Worm (Caenorhabditis elegans): ENCODE results near the gene mut-14.

Gene mut-14

ce11 chrV:5660604-5661209 lies at the start of gene mut-14, which contains the start of gene C14C11.2:
TSS of gene mut-14 (minus strand) at chrV:5660704.
TSS of gene C14C11.2 (plus strand) at chrV:5661159.
- TF ChIP-seq ztf-4 (tag; optimal IDR thresholded peaks at IDR 0.05) (no peak), ama-1 (optimal IDR thresholded peaks at IDR 0.05) (no peak), unc-39 (tag; optimal IDR thresholded peaks at IDR 0.05) (no peak), mab-5 (tag; optimal IDR thresholded peaks at IDR 0.05) (no peak), R02D3.7 (tag; optimal IDR thresholded peaks at IDR 0.05) (no peak), nhr-12 (tag; optimal IDR thresholded peaks at IDR 0.05) (no peak), blmp-1 (tag; optimal IDR thresholded peaks at IDR 0.05; ENCODE audit: insufficient read depth) (no peak), sma-9 (GFP tag; optimal IDR thresholded peaks at IDR 0.05) (no peak), sma-9 (tag; optimal IDR thresholded peaks at IDR 0.05) (no peak), sem-4 (tag; optimal IDR thresholded peaks at IDR 0.05) (no peak), nhr-21 (tag; optimal IDR thresholded peaks at IDR 0.05) (no peak), alr-1 (tag; optimal IDR thresholded peaks at IDR 0.05) (no peak), nhr-11 (tag; optimal IDR thresholded peaks at IDR 0.05) (no peak), lsy-2 (tag; optimal IDR thresholded peaks at IDR 0.05) (no peak), snpc-4 (tag; optimal IDR thresholded peaks at IDR 0.05) (no peak)

- no peak for TF ChIP-seq elt-1 (tag; optimal IDR thresholded peaks at IDR 0.05)
- no peak for TF ChIP-seq unc-55 (GFP tag; optimal IDR thresholded peaks at IDR 0.05)
- TF ChIP-seq lin-11 (tag; optimal IDR thresholded peaks at IDR 0.05) = no peak
- TF ChIP-seq lin-39 (tag; optimal IDR thresholded peaks at IDR 0.05) = no peak
- TF ChIP-seq aly-2 (tag; optimal IDR thresholded peaks at IDR 0.05) = no peak
- no peak for TF ChIP-seq nhr-25 (tag; optimal IDR thresholded peaks at IDR 0.05)
- TF ChIP-seq mab-5 (tag; optimal IDR thresholded peaks at IDR 0.05) = no peak
- TF ChIP-seq F13H6.1 (tag; optimal IDR thresholded peaks at IDR 0.05) = no peak
- TF ChIP-seq nhr-12 (tag; optimal IDR thresholded peaks at IDR 0.05) = no peak
- no peak for TF ChIP-seq nhr-11 (tag; optimal IDR thresholded peaks at IDR 0.05)
- TF ChIP-seq Y55F3AM.14 (GFP tag; optimal IDR thresholded peaks at IDR 0.05) = no peak
- TF ChIP-seq C34F6.9 (tag; optimal IDR thresholded peaks at IDR 0.05) = no peak
- no peak for TF ChIP-seq elt-3 (tag; optimal IDR thresholded peaks at IDR 0.05)
- TF ChIP-seq ZK546.5 (tag; optimal IDR thresholded peaks at IDR 0.05) = no peak
These were observed 47.8 kb upstream of the mut-14 start for ce11 chrV:5708331-5708730.

ce11 chrV:5705510-5705909 lies 45.0 kb upstream of the mut-14 start, which contains the start of gene peli-1:
TSS of gene peli-1 (plus strand) at chrV:5705810.
- no peak for TF ChIP-seq nhr-25 (tag; optimal IDR thresholded peaks at IDR 0.05)
- no peak for TF ChIP-seq Y55F3AM.14 (GFP tag; optimal IDR thresholded peaks at IDR 0.05)
- no peak for TF ChIP-seq unc-55 (GFP tag; optimal IDR thresholded peaks at IDR 0.05)
- no peak for TF ChIP-seq unc-39 (tag; optimal IDR thresholded peaks at IDR 0.05)
- TF ChIP-seq alr-1 (tag; optimal IDR thresholded peaks at IDR 0.05) = no peak
- TF ChIP-seq zag-1 (tag; optimal IDR thresholded peaks at IDR 0.05) = no peak
- TF ChIP-seq gmeb-1 (tag; optimal IDR thresholded peaks at IDR 0.05) = no peak
- no peak for TF ChIP-seq lsy-2 (tag; optimal IDR thresholded peaks at IDR 0.05)
- TF ChIP-seq peb-1 (tag; optimal IDR thresholded peaks at IDR 0.05) = no peak
- no peak for TF ChIP-seq mbf-1 (tag; optimal IDR thresholded peaks at IDR 0.05)
- no peak for TF ChIP-seq elt-3 (tag; optimal IDR thresholded peaks at IDR 0.05)
- no peak for TF ChIP-seq snpc-4 (tag; optimal IDR thresholded peaks at IDR 0.05)
- no peak for TF ChIP-seq sem-4 (tag; optimal IDR thresholded peaks at IDR 0.05)
- no peak for TF ChIP-seq nhr-77 (tag; optimal IDR thresholded peaks at IDR 0.05)
- no peak for TF ChIP-seq nhr-10 (tag; optimal IDR thresholded peaks at IDR 0.05)

- TF ChIP-seq nhr-237 (tag; optimal IDR thresholded peaks at IDR 0.05) = no peak
- TF ChIP-seq sma-9 (GFP tag; optimal IDR thresholded peaks at IDR 0.05) = peak; percentile 5
- no peak for TF ChIP-seq sma-9 (tag; optimal IDR thresholded peaks at IDR 0.05)
These were observed 44.0 kb upstream of the mut-14 start for ce11 chrV:5704467-5704866.

- no peak for TF ChIP-seq peb-1 (tag; optimal IDR thresholded peaks at IDR 0.05)
- no peak for TF ChIP-seq R02D3.7 (tag; optimal IDR thresholded peaks at IDR 0.05)
- no peak for TF ChIP-seq C34F6.9 (tag; optimal IDR thresholded peaks at IDR 0.05)
- no peak for TF ChIP-seq lin-11 (tag; optimal IDR thresholded peaks at IDR 0.05)
- TF ChIP-seq elt-1 (tag; optimal IDR thresholded peaks at IDR 0.05) = no peak
- TF ChIP-seq nhr-10 (tag; optimal IDR thresholded peaks at IDR 0.05) = no peak
- TF ChIP-seq nhr-129 (tag; optimal IDR thresholded peaks at IDR 0.05) = no peak
- TF ChIP-seq gmeb-1 (tag; optimal IDR thresholded peaks at IDR 0.05) = no peak
- no peak for TF ChIP-seq nhr-12 (tag; optimal IDR thresholded peaks at IDR 0.05)
- no peak for TF ChIP-seq nhr-6 (tag; optimal IDR thresholded peaks at IDR 0.05)
- TF ChIP-seq zag-1 (tag; optimal IDR thresholded peaks at IDR 0.05) = no peak
- no peak for TF ChIP-seq mab-5 (tag; optimal IDR thresholded peaks at IDR 0.05)
- no peak for TF ChIP-seq crh-2 (tag; optimal IDR thresholded peaks at IDR 0.05)
- peak; percentile 2 for TF ChIP-seq blmp-1 (tag; optimal IDR thresholded peaks at IDR 0.05; ENCODE audit: insufficient read depth)
- no peak for TF ChIP-seq nhr-11 (tag; optimal IDR thresholded peaks at IDR 0.05)
- no peak for TF ChIP-seq alr-1 (tag; optimal IDR thresholded peaks at IDR 0.05)
- no peak for TF ChIP-seq aly-2 (tag; optimal IDR thresholded peaks at IDR 0.05)
- TF ChIP-seq mbf-1 (tag; optimal IDR thresholded peaks at IDR 0.05) = no peak
- no peak for TF ChIP-seq unc-55 (GFP tag; optimal IDR thresholded peaks at IDR 0.05)
- no peak for TF ChIP-seq unc-39 (tag; optimal IDR thresholded peaks at IDR 0.05)
- no peak for TF ChIP-seq lin-39 (tag; optimal IDR thresholded peaks at IDR 0.05)
- TF ChIP-seq ZK546.5 (tag; optimal IDR thresholded peaks at IDR 0.05) = no peak
- no peak for TF ChIP-seq snpc-4 (tag; optimal IDR thresholded peaks at IDR 0.05)
- no peak for TF ChIP-seq F13H6.1 (tag; optimal IDR thresholded peaks at IDR 0.05)
- no peak for TF ChIP-seq ztf-1 (GFP tag; conservative IDR thresholded peaks at IDR 0.05)
- no peak for TF ChIP-seq ztf-4 (tag; optimal IDR thresholded peaks at IDR 0.05)
- no peak for TF ChIP-seq fos-1 (tag; optimal IDR thresholded peaks at IDR 0.05)
- TF ChIP-seq egl-27 (tag; optimal IDR thresholded peaks at IDR 0.05) = peak; percentile 18
- no peak for TF ChIP-seq nhr-77 (tag; optimal IDR thresholded peaks at IDR 0.05)
- TF ChIP-seq unc-62 (GFP tag; optimal IDR thresholded peaks at IDR 0.05) = no peak
- no peak for TF ChIP-seq skn-1 (tag; optimal IDR thresholded peaks at IDR 0.05)
These were observed 40.6 kb upstream of the mut-14 start for ce11 chrV:5701106-5701505.
